Worm (Caenorhabditis elegans): ENCODE measurements around the gene C35C5.10.
A peak's percentile ranks its signal among the peaks of the same experiment; 100 is the strongest.

C35C5.10 gene

ce11 chrX:11552879-11553278 is 3.2 kb upstream of the C35C5.10 start (continued):
- TF ChIP-seq hlh-17 (GFP tag; optimal IDR thresholded peaks at IDR 0.05; ENCODE audit: borderline replicate concordance), result no peak

DNA sequence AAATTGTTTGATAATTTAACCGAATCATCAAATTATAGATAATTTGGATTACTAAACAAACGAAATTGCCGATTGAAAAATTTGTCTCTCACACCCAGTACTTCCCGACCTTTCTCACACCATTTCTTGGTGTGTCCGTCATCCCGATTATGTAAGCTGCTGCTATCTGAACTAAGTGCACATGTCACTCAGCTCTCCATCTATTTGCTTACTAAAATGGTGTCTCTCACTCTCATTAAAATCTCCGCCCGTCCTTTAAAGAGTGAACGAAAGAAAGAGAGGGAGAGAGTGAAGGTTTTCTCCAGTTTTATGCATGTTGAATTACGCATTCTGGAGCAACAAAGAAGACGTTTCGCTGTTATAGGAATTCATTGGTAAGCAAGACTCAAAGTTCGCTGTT is 1.5 kb upstream of the C35C5.10 start:
- TF ChIP-seq lin-14 (GFP tag; optimal IDR thresholded peaks at IDR 0.05) (peak; percentile 43), dsc-1 (tag; optimal IDR thresholded peaks at IDR 0.05) (peak; percentile 13), ztf-4 (tag; optimal IDR thresholded peaks at IDR 0.05) (no peak), unc-86 (tag; optimal IDR thresholded peaks at IDR 0.05) (peak; percentile 20), aly-2 (tag; optimal IDR thresholded peaks at IDR 0.05) (no peak)

DNA sequence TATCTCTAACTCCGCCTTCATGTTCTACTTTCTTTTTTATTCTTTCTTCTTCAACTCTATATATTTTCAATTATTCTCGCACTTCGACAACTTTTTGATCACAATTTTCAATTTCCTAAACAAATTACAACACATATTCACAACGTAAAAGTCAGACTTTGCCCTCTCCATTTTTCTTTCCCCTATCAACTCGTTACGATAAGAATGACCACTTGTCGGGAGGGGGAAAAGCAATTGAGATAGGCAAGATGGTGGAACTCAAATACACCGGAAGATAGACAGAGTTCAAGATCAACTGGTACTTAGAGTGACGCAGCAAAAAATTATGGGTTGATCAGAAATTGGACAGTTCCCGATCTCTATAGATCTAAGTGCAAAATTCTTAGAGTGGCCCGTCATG is 998 bp upstream of the C35C5.10 start:
- no peak for TF ChIP-seq isw-1 (GFP tag; IDR thresholded peaks at IDR 0.05)
- TF ChIP-seq ceh-63 (GFP tag; optimal IDR thresholded peaks at IDR 0.05), result no peak
- TF ChIP-seq rnt-1 (tag; optimal IDR thresholded peaks at IDR 0.05), result no peak
- no peak for TF ChIP-seq lin-15B (tag; optimal IDR thresholded peaks at IDR 0.05)
- no peak for TF ChIP-seq sptf-1 (tag; optimal IDR thresholded peaks at IDR 0.05)
- TF ChIP-seq elt-2 (tag; optimal IDR thresholded peaks at IDR 0.05), result peak; percentile 35
- TF ChIP-seq grh-1 (GFP tag; IDR thresholded peaks at IDR 0.05), result no peak
- TF ChIP-seq nhr-47 (tag; optimal IDR thresholded peaks at IDR 0.05), result no peak
- TF ChIP-seq ces-1 (GFP tag; optimal IDR thresholded peaks at IDR 0.05), result no peak

- TF ChIP-seq lin-15B (tag; optimal IDR thresholded peaks at IDR 0.05), result no peak
- no peak for TF ChIP-seq nhr-28 (tag; optimal IDR thresholded peaks at IDR 0.05)
- TF ChIP-seq lsy-2 (tag; optimal IDR thresholded peaks at IDR 0.05), result no peak
- peak in 1 of 2 experiments; percentile 21 for TF ChIP-seq mdl-1 (tag; optimal IDR thresholded peaks at IDR 0.05)
- no peak for TF ChIP-seq isw-1 (GFP tag; IDR thresholded peaks at IDR 0.05)
- TF ChIP-seq efl-1 (optimal IDR thresholded peaks at IDR 0.05), result no peak
- TF ChIP-seq efl-1 (GFP tag; optimal IDR thresholded peaks at IDR 0.05 in 1 of 2), result peak in 1 of 2 experiments; percentile 80
- no peak for TF ChIP-seq sox-4 (tag; optimal IDR thresholded peaks at IDR 0.05)
- TF ChIP-seq C34B4.2 (tag; optimal IDR thresholded peaks at IDR 0.05), result no peak
- TF ChIP-seq nhr-11 (tag; optimal IDR thresholded peaks at IDR 0.05), result no peak
- TF ChIP-seq ceh-8 (GFP tag; optimal IDR thresholded peaks at IDR 0.05), result no peak
- TF ChIP-seq nhr-85 (tag), result peak; percentile 62
- TF ChIP-seq sptf-1 (tag; optimal IDR thresholded peaks at IDR 0.05), result no peak
- no peak for TF ChIP-seq lir-3 (tag; optimal IDR thresholded peaks at IDR 0.05; ENCODE audit: poor library complexity)
- no peak for TF ChIP-seq lin-13 (GFP tag; optimal IDR thresholded peaks at IDR 0.05)
- TF ChIP-seq dpl-1 (GFP tag; optimal IDR thresholded peaks at IDR 0.05), result no peak
- TF ChIP-seq vab-15 (tag; optimal IDR thresholded peaks at IDR 0.05), result peak; percentile 0
- no peak for TF ChIP-seq skn-1 (tag; optimal IDR thresholded peaks at IDR 0.05)
- peak; percentile 14 for TF ChIP-seq lin-14 (GFP tag; optimal IDR thresholded peaks at IDR 0.05)
Observed at ce11 chrX:11555527-11556137, 412 bp upstream of the C35C5.10 start.

- TF ChIP-seq efl-1 (optimal IDR thresholded peaks at IDR 0.05), result no peak
- TF ChIP-seq efl-1 (GFP tag; optimal IDR thresholded peaks at IDR 0.05 in 1 of 2), result peak in 1 of 2 experiments; percentile 76
- TF ChIP-seq ztf-11 (tag; optimal IDR thresholded peaks at IDR 0.05), result no peak
- peak; percentile 60 for TF ChIP-seq ces-1 (GFP tag; optimal IDR thresholded peaks at IDR 0.05)
- peak; percentile 64 for TF ChIP-seq lin-14 (GFP tag; optimal IDR thresholded peaks at IDR 0.05)
- TF ChIP-seq fkh-10 (GFP tag; optimal IDR thresholded peaks at IDR 0.05), result peak; percentile 87
Observed at ce11 chrX:11558156-11558555, 2.1 kb downstream of the C35C5.10 start.

DNA sequence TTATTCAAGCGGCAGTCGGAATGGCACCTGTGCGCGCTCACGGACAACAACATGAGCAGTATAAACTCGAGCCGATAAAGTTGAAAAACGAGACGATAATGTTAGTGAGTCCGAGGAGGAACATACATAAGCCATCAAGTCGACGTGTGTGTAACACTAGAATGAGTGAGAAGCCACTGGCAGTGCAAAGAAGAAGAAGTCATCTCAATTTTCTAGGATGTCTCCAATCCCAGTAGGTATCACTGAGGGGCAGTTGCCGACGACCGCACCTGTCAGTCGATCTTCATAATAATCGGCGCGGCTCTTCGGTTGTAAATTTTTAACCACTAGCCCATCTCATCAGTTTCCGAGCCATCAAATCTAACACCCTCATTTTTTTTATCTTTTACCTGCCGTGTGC is 4.0 kb downstream of the C35C5.10 start:
- no peak for TF ChIP-seq C04F5.9 (tag; optimal IDR thresholded peaks at IDR 0.05)
- no peak for TF ChIP-seq efl-1 (optimal IDR thresholded peaks at IDR 0.05)
- TF ChIP-seq efl-1 (GFP tag; optimal IDR thresholded peaks at IDR 0.05 in 1 of 2), result no peak
- TF ChIP-seq fkh-10 (GFP tag; optimal IDR thresholded peaks at IDR 0.05), result no peak
- no peak for TF ChIP-seq unc-86 (tag; optimal IDR thresholded peaks at IDR 0.05)
- TF ChIP-seq nhr-84 (tag; optimal IDR thresholded peaks at IDR 0.05), result no peak
- no peak for TF ChIP-seq nhr-47 (tag; optimal IDR thresholded peaks at IDR 0.05)
- no peak for TF ChIP-seq blmp-1 (tag; optimal IDR thresholded peaks at IDR 0.05)
